Worm (Caenorhabditis elegans) whole organism, L1 larva: ENCODE measurements around the gene F25D1.3.
A peak's percentile ranks its signal among the peaks of the same experiment; 100 is the strongest.

Experiments used
- C04F5.9 ChIP-seq: sonication (generic microtip); optimal IDR thresholded peaks from 2 replicates; lab custom pipeline; 2016; ENCODE audit warnings: missing genetic modification characterization, missing compliant biosample characterization
- C16A3.4 ChIP-seq: fragments of 150-350 bp; optimal IDR thresholded peaks from 2 replicates; lab custom pipeline; 2014; ENCODE audit warnings: missing biosample characterization, missing genetic modification characterization
- C34B4.2 ChIP-seq: sonication (generic microtip); optimal IDR thresholded peaks from 2 replicates; lab custom pipeline; 2017; ENCODE audit warnings: mild to moderate bottlenecking, missing genetic modification characterization, missing compliant biosample characterization
- Y116A8C.19 ChIP-seq: sonication (generic microtip); optimal IDR thresholded peaks from 2 replicates; lab custom pipeline; 2016; ENCODE audit warnings: missing compliant biosample characterization, missing genetic modification characterization, borderline replicate concordance
- aha-1 ChIP-seq: fragments of 150-350 bp; optimal IDR thresholded peaks from 2 replicates; lab custom pipeline; 2014; ENCODE audit warnings: missing biosample characterization, missing genetic modification characterization
- alr-1 ChIP-seq: fragments of 200-800 bp; sonication (Bioruptor generic); optimal IDR thresholded peaks from 2 replicates; lab custom pipeline; 2018; ENCODE audit warnings: borderline replicate concordance, mild to moderate bottlenecking, missing genetic modification characterization, missing compliant biosample characterization
- aly-2 ChIP-seq: fragments of 150-350 bp; optimal IDR thresholded peaks from 2 replicates; lab custom pipeline; 2014; ENCODE audit warnings: missing biosample characterization, missing genetic modification characterization
- ama-1 ChIP-seq: fragments of 150-350 bp; optimal IDR thresholded peaks from 2 replicates; lab custom pipeline; 2014
- blmp-1 ChIP-seq: fragments of 150-350 bp; optimal IDR thresholded peaks from 2 replicates; lab custom pipeline; 2014; ENCODE audit warnings: missing biosample characterization, missing genetic modification characterization
- ceh-8 ChIP-seq: fragments of 200-800 bp; sonication (Bioruptor generic); optimal IDR thresholded peaks from 2 replicates; lab custom pipeline; 2018; ENCODE audit warnings: mild to moderate bottlenecking, missing genetic modification characterization, moderate library complexity, missing compliant biosample characterization
- ceh-82 ChIP-seq, 3 experiments: fragments of 150-350 bp in 1 of 3; sonication (generic microtip) in 2 of 3; optimal IDR thresholded peaks; 2 replicates each; lab custom pipeline; 2014 to 2017; ENCODE audit warnings: missing biosample characterization in 3 of 3, missing genetic modification characterization in 3 of 3
- ceh-90 ChIP-seq: sonication (generic microtip); optimal IDR thresholded peaks from 2 replicates; lab custom pipeline; 2016; ENCODE audit warnings: missing genetic modification characterization, missing compliant biosample characterization
- dpl-1 ChIP-seq, 3 experiments: fragments of 150-350 bp in 2 of 3; sonication (generic microtip) in 1 of 3; optimal IDR thresholded peaks; 2 replicates each; lab custom pipeline; 2014 to 2017; ENCODE audit warnings: missing biosample characterization in 3 of 3, missing genetic modification characterization in 3 of 3, missing genetic modification reagents in 3 of 3
- dsc-1 ChIP-seq: sonication (generic microtip); optimal IDR thresholded peaks from 2 replicates; lab custom pipeline; 2016; ENCODE audit warnings: mild to moderate bottlenecking, missing genetic modification characterization, missing compliant biosample characterization
- efl-1 ChIP-seq, 4 experiments: fragments of 150-350 bp; optimal IDR thresholded peaks in 3 of 4; peaks in 1 of 4; 1 replicate in 1 of 4; 2 replicates in 3 of 4; lab custom pipeline; 2014; ENCODE audit warnings: missing biosample characterization in 2 of 4, missing genetic modification characterization in 2 of 4, missing genetic modification reagents in 2 of 4
- efl-3 ChIP-seq: fragments of 200-800 bp; sonication (Bioruptor generic); optimal IDR thresholded peaks from 2 replicates; lab custom pipeline; 2018; ENCODE audit warnings: mild to moderate bottlenecking, missing genetic modification characterization, missing compliant biosample characterization
- egl-27 ChIP-seq, 2 experiments: fragments of 150-350 bp in 1 of 2; sonication (generic microtip); optimal IDR thresholded peaks; 3 replicates each; lab custom pipeline; 2017 to 2018; ENCODE audit warnings: missing biosample characterization in 2 of 2, missing genetic modification characterization in 2 of 2, missing genetic modification reagents in 2 of 2
- elt-3 ChIP-seq, 6 experiments: fragments of 150-350 bp in 1 of 6; sonication (generic microtip); optimal IDR thresholded peaks; 2 replicates each; lab custom pipeline; 2017 to 2018; ENCODE audit warnings: missing biosample characterization in 6 of 6, missing genetic modification characterization in 6 of 6, inconsistent platforms in 1 of 6
- fkh-8 ChIP-seq: sonication (generic microtip); optimal IDR thresholded peaks from 2 replicates; lab custom pipeline; 2016; ENCODE audit warnings: mild to moderate bottlenecking, missing genetic modification characterization, missing compliant biosample characterization
- fos-1 ChIP-seq: fragments of 150-350 bp; optimal IDR thresholded peaks from 2 replicates; lab custom pipeline; 2014; ENCODE audit warnings: missing biosample characterization, missing genetic modification characterization
- irx-1 ChIP-seq: sonication (generic microtip); optimal IDR thresholded peaks from 2 replicates; lab custom pipeline; 2016; ENCODE audit warnings: missing genetic modification characterization, missing compliant biosample characterization
- jun-1 ChIP-seq: fragments of 150-350 bp; optimal IDR thresholded peaks from 2 replicates; lab custom pipeline; 2014; ENCODE audit warnings: missing biosample characterization, missing genetic modification reagents, missing genetic modification characterization
- lin-14 ChIP-seq: fragments of 200-800 bp; sonication (Bioruptor generic); optimal IDR thresholded peaks from 2 replicates; lab custom pipeline; 2018; ENCODE audit warnings: mild to moderate bottlenecking, missing genetic modification characterization, moderate library complexity, missing compliant biosample characterization
- lin-15B ChIP-seq: fragments of 150-350 bp; sonication (generic microtip); optimal IDR thresholded peaks from 3 replicates; lab custom pipeline; 2014; ENCODE audit warnings: missing biosample characterization, missing genetic modification characterization
- lin-35 ChIP-seq, 2 experiments: fragments of 150-350 bp; optimal IDR thresholded peaks; 2 replicates each; lab custom pipeline; 2014; ENCODE audit warnings: missing biosample characterization in 2 of 2, missing genetic modification characterization in 2 of 2, missing genetic modification reagents in 2 of 2
- lin-39 ChIP-seq: fragments of 150-350 bp; optimal IDR thresholded peaks from 2 replicates; lab custom pipeline; 2014; ENCODE audit warnings: missing biosample characterization, missing genetic modification reagents, missing genetic modification characterization
- lsy-2 ChIP-seq, 2 experiments: fragments of 150-350 bp; optimal IDR thresholded peaks; 2 replicates each; lab custom pipeline; 2014; ENCODE audit warnings: missing biosample characterization in 2 of 2, missing genetic modification characterization in 2 of 2
- mef-2 ChIP-seq: fragments of 150-350 bp; optimal IDR thresholded peaks from 2 replicates; lab custom pipeline; 2014; ENCODE audit warnings: missing biosample characterization, missing genetic modification characterization
- mep-1 ChIP-seq: fragments of 150-350 bp; optimal IDR thresholded peaks from 2 replicates; lab custom pipeline; 2014; ENCODE audit warnings: missing biosample characterization, missing genetic modification characterization
- nhr-237 ChIP-seq: fragments of 150-350 bp; optimal IDR thresholded peaks from 2 replicates; lab custom pipeline; 2014; ENCODE audit warnings: missing biosample characterization, missing genetic modification characterization
- nhr-47 ChIP-seq: sonication (generic microtip); optimal IDR thresholded peaks from 2 replicates; lab custom pipeline; 2016; ENCODE audit warnings: mild to moderate bottlenecking, missing genetic modification characterization, moderate library complexity, missing compliant biosample characterization
- nhr-71 ChIP-seq: sonication (generic microtip); optimal IDR thresholded peaks from 2 replicates; lab custom pipeline; 2016; ENCODE audit warnings: mild to moderate bottlenecking, missing genetic modification characterization, moderate library complexity, missing compliant biosample characterization
- nhr-77 ChIP-seq: fragments of 150-350 bp; optimal IDR thresholded peaks from 2 replicates; lab custom pipeline; 2014; ENCODE audit warnings: missing biosample characterization, missing genetic modification characterization
- nhr-85 ChIP-seq: sonication (generic microtip); peaks from one replicate; lab custom pipeline; 2016; ENCODE audit warnings: missing genetic modification characterization, inconsistent platforms, missing compliant biosample characterization
- nhr-90 ChIP-seq: sonication (generic microtip); optimal IDR thresholded peaks from 2 replicates; lab custom pipeline; 2016; ENCODE audit warnings: mild to moderate bottlenecking, missing genetic modification characterization, missing compliant biosample characterization; ENCODE audit not compliant: poor library complexity
- pag-3 ChIP-seq: sonication (generic microtip); optimal IDR thresholded peaks from 2 replicates; lab custom pipeline; 2017; ENCODE audit warnings: missing genetic modification characterization, mild to moderate bottlenecking, missing compliant biosample characterization, antibody characterized with exemption, borderline replicate concordance; ENCODE audit not compliant: insufficient read depth
- pqm-1 ChIP-seq: sonication (generic microtip); optimal IDR thresholded peaks from 3 replicates; lab custom pipeline; 2017; ENCODE audit warnings: missing biosample characterization, missing genetic modification characterization
- rnt-1 ChIP-seq: sonication (generic microtip); optimal IDR thresholded peaks from 2 replicates; lab custom pipeline; 2016; ENCODE audit warnings: mild to moderate bottlenecking, missing genetic modification characterization, moderate library complexity, missing compliant biosample characterization
- skn-1 ChIP-seq: fragments of 150-350 bp; optimal IDR thresholded peaks from 2 replicates; lab custom pipeline; 2014; ENCODE audit warnings: missing biosample characterization, missing genetic modification characterization
- snpc-4 ChIP-seq: fragments of 150-350 bp; optimal IDR thresholded peaks from 2 replicates; lab custom pipeline; 2014; ENCODE audit warnings: missing biosample characterization, missing genetic modification characterization
- snu-23 ChIP-seq: sonication (generic microtip); optimal IDR thresholded peaks from 2 replicates; lab custom pipeline; 2016; ENCODE audit warnings: missing genetic modification characterization, missing compliant biosample characterization
- sox-4 ChIP-seq: sonication (generic microtip); optimal IDR thresholded peaks from 2 replicates; lab custom pipeline; 2016; ENCODE audit warnings: missing genetic modification characterization, missing compliant biosample characterization
- sptf-1 ChIP-seq: fragments of 150-350 bp; optimal IDR thresholded peaks from 2 replicates; lab custom pipeline; 2014; ENCODE audit warnings: missing biosample characterization, missing genetic modification characterization
- sup-37 ChIP-seq: fragments of 200-800 bp; sonication (Bioruptor generic); optimal IDR thresholded peaks from 2 replicates; lab custom pipeline; 2018; ENCODE audit warnings: mild to moderate bottlenecking, missing genetic modification characterization, missing compliant biosample characterization
- tbx-2 ChIP-seq: sonication (generic microtip); optimal IDR thresholded peaks from 2 replicates; lab custom pipeline; 2016; ENCODE audit warnings: missing genetic modification characterization, missing compliant biosample characterization
- tlp-1 ChIP-seq: fragments of 150-350 bp; optimal IDR thresholded peaks from 2 replicates; lab custom pipeline; 2014; ENCODE audit warnings: missing biosample characterization, missing genetic modification characterization
- unc-130 ChIP-seq: fragments of 150-350 bp; optimal IDR thresholded peaks from 2 replicates; lab custom pipeline; 2017; ENCODE audit warnings: missing biosample characterization, missing genetic modification characterization, inconsistent platforms
- unc-30 ChIP-seq: sonication (generic microtip); optimal IDR thresholded peaks from 2 replicates; lab custom pipeline; 2017; ENCODE audit warnings: missing biosample characterization, missing genetic modification characterization
- unc-86 ChIP-seq: sonication (generic microtip); optimal IDR thresholded peaks from 2 replicates; lab custom pipeline; 2016; ENCODE audit warnings: missing genetic modification characterization, missing compliant biosample characterization
- xbp-1 ChIP-seq: sonication (generic microtip); optimal IDR thresholded peaks from 2 replicates; lab custom pipeline; 2016; ENCODE audit warnings: missing genetic modification characterization, missing compliant biosample characterization
- zag-1 ChIP-seq: fragments of 150-350 bp; optimal IDR thresholded peaks from 2 replicates; lab custom pipeline; 2014; ENCODE audit warnings: missing biosample characterization, missing genetic modification characterization
- ztf-11 ChIP-seq, 2 experiments: sonication (generic microtip); optimal IDR thresholded peaks; 2 replicates each; lab custom pipeline; 2016 to 2017; ENCODE audit warnings: missing genetic modification characterization in 2 of 2, missing biosample characterization in 1 of 2, missing compliant biosample characterization in 1 of 2
- ztf-4 ChIP-seq: fragments of 150-350 bp; optimal IDR thresholded peaks from 2 replicates; lab custom pipeline; 2014; ENCODE audit warnings: missing biosample characterization, missing genetic modification characterization

F25D1.3 gene

ce11 chrV:10536095-10536691 is 7.7 kb downstream of the F25D1.3 start, which contains the start of gene ppm-1.A:
TSS of gene ppm-1.A (minus strand) at chrV:10536388.
- TF ChIP-seq C16A3.4 (no peak), fkh-8 (tag; lab: Kevin White, UChicago) (no peak), ztf-11 (tag; optimal IDR thresholded peaks at IDR 0.05; lab: Kevin White, UChicago) (no peak), lin-15B (tag; lab: Kevin White, UChicago) (no peak), lsy-2 (tag; optimal IDR thresholded peaks at IDR 0.05; lab: Kevin White, UChicago) (peak; percentile 1 to 28), sptf-1 (tag; lab: Kevin White, UChicago) (no peak), nhr-77 (tag; lab: Kevin White, UChicago) (no peak), unc-86 (tag; lab: Kevin White, UChicago) (no peak), rnt-1 (tag; lab: Kevin White, UChicago) (peak; percentile 1), dpl-1 (GFP tag; optimal IDR thresholded peaks at IDR 0.05; lab: Kevin White, UChicago) (peak in 1 of 3 experiments; percentile 50), skn-1 (tag; lab: Kevin White, UChicago) (peak; percentile 8), mef-2 (tag; lab: Kevin White, UChicago) (no peak), sup-37 (GFP tag; lab: Kevin White, UChicago) (no peak), lin-14 (GFP tag; lab: Kevin White, UChicago) (peak; percentile 54), snpc-4 (tag; lab: Kevin White, UChicago) (no peak), nhr-47 (tag; lab: Kevin White, UChicago) (no peak), nhr-90 (tag; lab: Kevin White, UChicago) (no peak), nhr-71 (peak; percentile 57), Y116A8C.19 (tag; lab: Kevin White, UChicago) (no peak), sox-4 (tag; lab: Kevin White, UChicago) (no peak), tbx-2 (tag; lab: Kevin White, UChicago) (no peak), nhr-237 (tag; lab: Kevin White, UChicago) (no peak), ceh-8 (GFP tag; lab: Kevin White, UChicago) (no peak), C04F5.9 (tag; lab: Kevin White, UChicago) (no peak), C34B4.2 (tag; lab: Kevin White, UChicago) (no peak), snu-23 (GFP tag; lab: Kevin White, UChicago) (peak; percentile 45), pag-3 (tag; lab: Kevin White, UChicago) (no peak), ztf-4 (tag; lab: Kevin White, UChicago) (no peak), efl-3 (GFP tag; lab: Kevin White, UChicago) (no peak), mep-1 (tag; lab: Kevin White, UChicago) (peak; percentile 29), ceh-82 (tag; optimal IDR thresholded peaks at IDR 0.05; lab: Kevin White, UChicago) (no peak), alr-1 (no peak), irx-1 (tag; lab: Kevin White, UChicago) (no peak), lin-35 (GFP tag; optimal IDR thresholded peaks at IDR 0.05; lab: Kevin White, UChicago) (peak in 1 of 2 experiments; percentile 44), dsc-1 (no peak), efl-1 (optimal IDR thresholded peaks at IDR 0.05; lab: Kevin White, UChicago) (peak in 1 of 2 experiments; percentile 7), efl-1 (GFP tag; optimal IDR thresholded peaks at IDR 0.05 in 1 of 2; lab: Kevin White, UChicago) (peak in 1 of 2 experiments; percentile 83), aly-2 (tag; lab: Kevin White, UChicago) (no peak), blmp-1 (tag; lab: Kevin White, UChicago) (peak; percentile 73), zag-1 (tag; lab: Kevin White, UChicago) (no peak), pqm-1 (tag; lab: Kevin White, UChicago) (no peak), unc-130 (tag; lab: Kevin White, UChicago) (no peak), lin-39 (tag; lab: Kevin White, UChicago) (no peak), tlp-1 (tag; lab: Kevin White, UChicago) (no peak), egl-27 (tag; optimal IDR thresholded peaks at IDR 0.05; lab: Kevin White, UChicago) (no peak), xbp-1 (tag; lab: Kevin White, UChicago) (no peak), jun-1 (no peak), unc-30 (tag; lab: Kevin White, UChicago) (no peak), elt-3 (tag; optimal IDR thresholded peaks at IDR 0.05; lab: Kevin White, UChicago) (peak in 2 of 6 experiments; percentile 14 to 60), aha-1 (tag; lab: Kevin White, UChicago) (no peak), ceh-90 (tag; lab: Kevin White, UChicago) (no peak), ama-1 (peak; percentile 28), nhr-85 (tag; lab: Kevin White, UChicago) (peak; percentile 60), fos-1 (tag; lab: Kevin White, UChicago) (no peak)
